Worm (Caenorhabditis elegans) whole organism, midembryonic: ENCODE measurements around the gene T28D6.3.

Experiments
- T22C8.4 ChIP-seq: fragments of 200-800 bp; sonication (Bioruptor generic); IDR thresholded peaks from 2 replicates; pipeline ENCODE4 v1.3.6; 2022; ENCODE audit warnings: missing genetic modification characterization, missing compliant biosample characterization
- cog-1 ChIP-seq: sonication (generic microtip); optimal IDR thresholded peaks from 2 replicates; lab custom pipeline; 2016; ENCODE audit warnings: missing genetic modification characterization, missing compliant biosample characterization
- flt-1 ChIP-seq: fragments of 200-800 bp; sonication (Bioruptor generic); IDR thresholded peaks from 2 replicates; pipeline ENCODE4 v1.3.6; 2022; ENCODE audit warnings: missing genetic modification characterization, missing compliant biosample characterization
- klf-2 ChIP-seq: fragments of 200-800 bp; sonication (Bioruptor generic); conservative IDR thresholded peaks from 2 replicates; pipeline ENCODE4 v1.3.6; 2022; ENCODE audit warnings: missing genetic modification reagents, missing genetic modification characterization, missing compliant biosample characterization
- ref-1 ChIP-seq: fragments of 200-800 bp; sonication (Bioruptor generic); conservative IDR thresholded peaks from 2 replicates; pipeline ENCODE4 v1.3.6; 2022; ENCODE audit warnings: missing genetic modification reagents, missing genetic modification characterization, missing compliant biosample characterization
- ztf-29 ChIP-seq: fragments of 200-800 bp; sonication (Bioruptor generic); IDR thresholded peaks from 2 replicates; pipeline ENCODE4 v1.3.6; 2022; ENCODE audit warnings: missing genetic modification reagents, missing genetic modification characterization, missing compliant biosample characterization

- TF ChIP-seq ref-1 (GFP tag; lab: Robert Waterston, UW): no peak
- TF ChIP-seq flt-1 (GFP tag; lab: Robert Waterston, UW): no peak
- TF ChIP-seq klf-2: no peak
- TF ChIP-seq ztf-29 (GFP tag; lab: Robert Waterston, UW): no peak
- no peak for TF ChIP-seq cog-1 (tag; lab: Kevin White, UChicago)
- no peak for TF ChIP-seq T22C8.4 (GFP tag; lab: Robert Waterston, UW)
Measured at ce11 chrIII:11355758-11356323, 10.7 kb upstream of the T28D6.3 start.
